Worm (Caenorhabditis elegans): Measurements from ENCODE around the gene Y38H6A.3.
"Not testable (repeated sequence)": the region's sequence is repeated elsewhere in the genome, so short reads cannot be mapped to it uniquely, and the experiment has no call there.

- not testable (repeated sequence) for TF ChIP-seq elt-3, nhr-237, unc-39 (tag; optimal IDR thresholded peaks at IDR 0.05)
Measured at ce11 chrV:20369153-20369552, 24.2 kb downstream of the Y38H6A.3 start, which contains the start of gene srh-177.
